Fruit fly (Drosophila melanogaster): ENCODE measurements around the gene CG6071.

CG6071 gene

dm6 chr3L:11680298-11680697 lies 34.5 kb upstream of the CG6071 start, which contains the start of gene CG32085 (continued):
- TF ChIP-seq CG10321 (GFP tag; IDR thresholded peaks at IDR 0.05): no peak
- peak in 1 of 2 experiments; percentile 17 for TF ChIP-seq chif (GFP tag; optimal IDR thresholded peaks at IDR 0.05)
- TF ChIP-seq al (GFP tag; IDR thresholded peaks at IDR 0.05): peak; percentile 64
- no peak for TF ChIP-seq Bgb (GFP tag; IDR thresholded peaks at IDR 0.05; ENCODE audit: partially characterized antibody)
- TF ChIP-seq NC2α (GFP tag; optimal IDR thresholded peaks at IDR 0.05): no peak
- no peak for TF ChIP-seq esg (GFP tag; conservative IDR thresholded peaks at IDR 0.05)
- peak; percentile 26 for TF ChIP-seq pzg (GFP tag; optimal IDR thresholded peaks at IDR 0.05)
- no peak for TF ChIP-seq zen2 (GFP tag; IDR thresholded peaks at IDR 0.05; ENCODE audit: partially characterized antibody)
- peak; percentile 9 for TF ChIP-seq en (GFP tag; optimal IDR thresholded peaks at IDR 0.05)
- TF ChIP-seq CG8359 (GFP tag; optimal IDR thresholded peaks at IDR 0.05; ENCODE audit: borderline replicate concordance): no peak
- no peak for TF ChIP-seq CG11560 (tag; IDR thresholded peaks at IDR 0.05)
- peak; percentile 62 for TF ChIP-seq tx (GFP tag; optimal IDR thresholded peaks at IDR 0.05)
- TF ChIP-seq CG10543 (GFP tag; optimal IDR thresholded peaks at IDR 0.05): peak; percentile 60
- TF ChIP-seq gem (tag; optimal IDR thresholded peaks at IDR 0.05): peak; percentile 38
- peak; percentile 51 for TF ChIP-seq Fer3 (tag; optimal IDR thresholded peaks at IDR 0.05)
- TF ChIP-seq exex (tag; optimal IDR thresholded peaks at IDR 0.05): peak; percentile 6
- TF ChIP-seq lab (GFP tag; optimal IDR thresholded peaks at IDR 0.05): peak; percentile 90
- no peak for TF ChIP-seq knrl (GFP tag; IDR thresholded peaks at IDR 0.05; ENCODE audit: partially characterized antibody)
- no peak for TF ChIP-seq hb (GFP tag; IDR thresholded peaks at IDR 0.05; ENCODE audit: partially characterized antibody)
- TF ChIP-seq NfI (GFP tag; optimal IDR thresholded peaks at IDR 0.05): peak; percentile 45
- no peak for TF ChIP-seq CG13123 (GFP tag; optimal IDR thresholded peaks at IDR 0.05)
- TF ChIP-seq CG3726 (GFP tag; IDR thresholded peaks at IDR 0.05): no peak
- peak; percentile 1 for TF ChIP-seq slp2 (GFP tag; optimal IDR thresholded peaks at IDR 0.05)
- TF ChIP-seq kah (GFP tag; optimal IDR thresholded peaks at IDR 0.05): no peak
- no peak for TF ChIP-seq Sin3A (optimal IDR thresholded peaks at IDR 0.05)
- peak; percentile 79; the same call in 2 of the 3 replicates for TF ChIP-seq ci (GFP tag; IDR thresholded peaks at IDR 0.05)
- TF ChIP-seq abd-A (tag; optimal IDR thresholded peaks at IDR 0.05): no peak
- TF ChIP-seq sob (GFP tag; IDR thresholded peaks at IDR 0.05): peak; percentile 80
- peak; percentile 38; the same call in 1 of the 3 replicates for TF ChIP-seq ase (GFP tag; IDR thresholded peaks at IDR 0.05)
- TF ChIP-seq inv (GFP tag; IDR thresholded peaks at IDR 0.05; ENCODE audit: partially characterized antibody): no peak; the same call in 1 of the 2 replicates
- TF ChIP-seq E2f2 (GFP tag; IDR thresholded peaks at IDR 0.05): peak; percentile 47
- peak; percentile 20 for TF ChIP-seq CG10209 (GFP tag; optimal IDR thresholded peaks at IDR 0.05)
- peak; percentile 39 for TF ChIP-seq Nf-YC (tag; optimal IDR thresholded peaks at IDR 0.05)
- TF ChIP-seq CG17802 (tag; optimal IDR thresholded peaks at IDR 0.05): no peak
- no peak for TF ChIP-seq gt (GFP tag; IDR thresholded peaks at IDR 0.05)
- TF ChIP-seq tap (tag; optimal IDR thresholded peaks at IDR 0.05): no peak
- TF ChIP-seq Hsf (GFP tag; optimal IDR thresholded peaks at IDR 0.05): peak; percentile 46
- peak; percentile 54; the same call in 1 of the 2 replicates for TF ChIP-seq wdn (GFP tag; IDR thresholded peaks at IDR 0.05)
- TF ChIP-seq CG12744 (GFP tag; optimal IDR thresholded peaks at IDR 0.05): no peak
- no peak for TF ChIP-seq Lpt (GFP tag; optimal IDR thresholded peaks at IDR 0.05)
- peak; percentile 48 for TF ChIP-seq dmrt99B (tag; optimal IDR thresholded peaks at IDR 0.05)
- TF ChIP-seq CG8924 (tag; optimal IDR thresholded peaks at IDR 0.05): peak; percentile 35
- TF ChIP-seq Bdp1 (GFP tag; optimal IDR thresholded peaks at IDR 0.05): no peak
- TF ChIP-seq Asciz (GFP tag; optimal IDR thresholded peaks at IDR 0.05): no peak
- no peak for TF ChIP-seq corto (GFP tag; optimal IDR thresholded peaks at IDR 0.05)
- TF ChIP-seq CG10654 (GFP tag; optimal IDR thresholded peaks at IDR 0.05): peak; percentile 23
- TF ChIP-seq Blimp-1 (GFP tag; optimal IDR thresholded peaks at IDR 0.05): no peak
- peak; percentile 84 for TF ChIP-seq CG9932 (GFP tag; IDR thresholded peaks at IDR 0.05)
- TF ChIP-seq ro (GFP tag; IDR thresholded peaks at IDR 0.05): no peak
- TF ChIP-seq cato (GFP tag; optimal IDR thresholded peaks at IDR 0.05; ENCODE audit: borderline replicate concordance): no peak
- peak; percentile 30 for TF ChIP-seq kay (GFP tag; optimal IDR thresholded peaks at IDR 0.05)
